Fruit fly (Drosophila melanogaster): Measurements from ENCODE around the gene eIF2A.

DNA sequence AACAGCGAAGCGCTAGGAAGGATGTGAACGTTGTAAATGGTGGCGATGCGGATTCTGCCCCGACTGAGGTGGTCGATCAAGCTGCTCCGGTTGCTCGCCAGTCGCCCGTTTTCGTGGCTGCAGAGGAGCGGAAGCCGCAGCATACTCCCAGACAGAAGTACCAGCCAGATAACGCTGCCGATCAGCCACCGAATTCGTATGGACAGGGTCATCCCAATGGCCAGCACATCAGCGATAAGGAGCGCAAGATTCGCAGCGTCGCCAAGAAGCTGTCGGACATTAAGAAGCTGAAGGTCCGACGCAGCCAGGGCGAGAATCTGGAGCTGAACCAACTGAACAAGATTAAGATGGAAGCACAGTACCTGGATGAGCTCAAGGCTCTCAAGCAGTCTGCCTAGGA is 2.6 kb downstream of the eIF2A start:
- TF ChIP-seq ara (GFP tag; IDR thresholded peaks at IDR 0.05) (no peak), eve (GFP tag; optimal IDR thresholded peaks at IDR 0.05) (no peak), Doc2 (GFP tag; IDR thresholded peaks at IDR 0.05) (no peak), CG8944 (GFP tag; optimal IDR thresholded peaks at IDR 0.05) (no peak), en (GFP tag; optimal IDR thresholded peaks at IDR 0.05) (no peak), CG10366 (GFP tag; IDR thresholded peaks at IDR 0.05) (no peak), CG4328 (GFP tag; optimal IDR thresholded peaks at IDR 0.05) (no peak), sr (GFP tag; IDR thresholded peaks at IDR 0.05) (no peak), Sox102F (GFP tag; optimal IDR thresholded peaks at IDR 0.05) (no peak), knrl (GFP tag; IDR thresholded peaks at IDR 0.05; ENCODE audit: partially characterized antibody) (no peak)
